Fruit fly (Drosophila melanogaster) whole organism, adult: ENCODE measurements around the gene Dhps.

Source experiments
- CG11617 ChIP-seq: fragments of 200-800 bp; sonication (Bioruptor generic); optimal IDR thresholded peaks from 2 replicates; lab custom pipeline; 2017; ENCODE audit warnings: mild to moderate bottlenecking, missing biosample characterization, missing genetic modification reagents, missing genetic modification characterization
- CG12768 ChIP-seq: fragments of 200-800 bp; sonication (Bioruptor generic); optimal IDR thresholded peaks from 2 replicates; lab custom pipeline; 2017; ENCODE audit warnings: missing biosample characterization, missing genetic modification characterization, mild to moderate bottlenecking, moderate library complexity, missing genetic modification reagents
- CG14711 ChIP-seq: fragments of 200-800 bp; sonication (Bioruptor generic); optimal IDR thresholded peaks from 2 replicates; lab custom pipeline; 2018; ENCODE audit warnings: missing biosample characterization, mild to moderate bottlenecking, missing genetic modification characterization, moderate library complexity
- CG1620 ChIP-seq: fragments of 200-800 bp; sonication (Bioruptor generic); optimal IDR thresholded peaks from 2 replicates; lab custom pipeline; 2016; ENCODE audit warnings: missing biosample characterization, missing genetic modification characterization
- CG33017 ChIP-seq: fragments of 200-800 bp; sonication (Bioruptor generic); optimal IDR thresholded peaks from 2 replicates; lab custom pipeline; 2018; ENCODE audit warnings: missing biosample characterization, mild to moderate bottlenecking, missing genetic modification characterization, moderate library complexity
- CG5204 ChIP-seq: fragments of 200-800 bp; sonication (Bioruptor generic); optimal IDR thresholded peaks from 2 replicates; lab custom pipeline; 2016; ENCODE audit warnings: missing biosample characterization, missing genetic modification characterization
- CG7045 ChIP-seq: fragments of 200-800 bp; sonication (Bioruptor generic); optimal IDR thresholded peaks from 2 replicates; lab custom pipeline; 2017; ENCODE audit warnings: missing biosample characterization, mild to moderate bottlenecking, missing genetic modification characterization
- CG7101 ChIP-seq: fragments of 200-800 bp; sonication (Bioruptor generic); optimal IDR thresholded peaks from 2 replicates; lab custom pipeline; 2018; ENCODE audit warnings: missing biosample characterization, mild to moderate bottlenecking, missing genetic modification characterization, moderate library complexity
- Clk ChIP-seq: fragments of 200-800 bp; sonication (Bioruptor generic); optimal IDR thresholded peaks from 2 replicates; lab custom pipeline; 2017; ENCODE audit warnings: missing biosample characterization, missing genetic modification characterization
- Crg-1 ChIP-seq: fragments of 200-800 bp; sonication (Bioruptor generic); optimal IDR thresholded peaks from 2 replicates; lab custom pipeline; 2016; ENCODE audit warnings: missing biosample characterization, missing genetic modification characterization
- Hr96 ChIP-seq: fragments of 200-800 bp; sonication (Bioruptor generic); optimal IDR thresholded peaks from 2 replicates; lab custom pipeline; 2016; ENCODE audit warnings: missing biosample characterization, missing genetic modification characterization
- Mnt ChIP-seq: fragments of 200-800 bp; sonication (Bioruptor generic); optimal IDR thresholded peaks from 2 replicates; lab custom pipeline; 2016; ENCODE audit warnings: missing biosample characterization, mild to moderate bottlenecking, missing genetic modification characterization
- bab1 ChIP-seq: fragments of 200-800 bp; sonication (Bioruptor generic); optimal IDR thresholded peaks from 3 replicates; lab custom pipeline; 2019; ENCODE audit warnings: missing biosample characterization, mild to moderate bottlenecking, missing genetic modification characterization, moderate library complexity
- cic ChIP-seq: fragments of 200-800 bp; sonication (Bioruptor generic); optimal IDR thresholded peaks from 2 replicates; lab custom pipeline; 2017; ENCODE audit warnings: missing biosample characterization, mild to moderate bottlenecking, missing genetic modification characterization, moderate library complexity
- cnc ChIP-seq, 2 experiments: fragments of >200 bp; optimal IDR thresholded peaks; 2 replicates each; lab custom pipeline; 2017
- kay ChIP-seq: fragments of 200-800 bp; sonication (Bioruptor generic); peaks from one replicate; lab custom pipeline; 2016; ENCODE audit warnings: missing biosample characterization, missing genetic modification characterization, borderline replicate concordance
- ovo ChIP-seq: fragments of 200-800 bp; sonication (Bioruptor generic); optimal IDR thresholded peaks from 2 replicates; lab custom pipeline; 2016; ENCODE audit warnings: missing biosample characterization, missing genetic modification characterization
- pad ChIP-seq: fragments of 200-800 bp; sonication (Bioruptor generic); optimal IDR thresholded peaks from 3 replicates; lab custom pipeline; 2017; ENCODE audit warnings: missing biosample characterization, missing genetic modification characterization, mild to moderate bottlenecking, moderate library complexity, missing genetic modification reagents
- tj ChIP-seq: fragments of 200-800 bp; sonication (Bioruptor generic); optimal IDR thresholded peaks from 3 replicates; lab custom pipeline; 2017; ENCODE audit warnings: missing biosample characterization, mild to moderate bottlenecking, missing genetic modification characterization, moderate library complexity
- toe ChIP-seq: fragments of 200-800 bp; sonication (Bioruptor generic); optimal IDR thresholded peaks from 2 replicates; lab custom pipeline; 2016; ENCODE audit warnings: missing biosample characterization, missing genetic modification characterization

Gene Dhps

dm6 chr3L:8186627-8187396 is 11.2 kb upstream of the Dhps start, which contains the start of the genes ERR and Atg18a:
Gene ERR, minus strand, starts transcription at chr3L:8186671.
Gene Atg18a, plus strand, starts transcription at chr3L:8186857.
- TF ChIP-seq CG12768 (GFP tag; lab: Kevin White, UChicago) (peak; percentile 88), Clk (GFP tag; lab: Kevin White, UChicago) (peak; percentile 93), ovo (GFP tag; lab: Kevin White, UChicago) (peak; percentile 86), bab1 (GFP tag; lab: Kevin White, UChicago) (peak; percentile 89), CG14711 (tag; lab: Kevin White, UChicago) (peak; percentile 82), pad (GFP tag; lab: Kevin White, UChicago) (peak; percentile 84), CG7045 (peak; percentile 89), toe (GFP tag; lab: Kevin White, UChicago) (peak; percentile 96), Mnt (GFP tag; lab: Kevin White, UChicago) (peak; percentile 88), tj (GFP tag; lab: Kevin White, UChicago) (peak; percentile 68), CG1620 (GFP tag; lab: Kevin White, UChicago) (peak; percentile 96), Hr96 (GFP tag; lab: Kevin White, UChicago) (peak; percentile 92), kay (GFP tag; lab: Kevin White, UChicago) (peak; percentile 65), CG11617 (GFP tag; lab: Kevin White, UChicago) (peak; percentile 89), cnc (optimal IDR thresholded peaks at IDR 0.05; lab: Kevin White, UChicago) (no peak), CG5204 (GFP tag; lab: Kevin White, UChicago) (no peak), CG7101 (tag; lab: Kevin White, UChicago) (peak; percentile 90), cic (peak; percentile 76), CG33017 (tag; lab: Kevin White, UChicago) (peak; percentile 83), Crg-1 (GFP tag; lab: Kevin White, UChicago) (peak; percentile 87)

- TF ChIP-seq Crg-1 (GFP tag; lab: Kevin White, UChicago) (no peak), CG12768 (GFP tag; lab: Kevin White, UChicago) (no peak), CG14711 (tag; lab: Kevin White, UChicago) (no peak), CG7045 (no peak)
Measured at dm6 chr3L:8187397-8187811, 10.6 kb upstream of the Dhps start.

dm6 chr3L:8189234-8189633 is 8.8 kb upstream of the Dhps start:
- TF ChIP-seq cic (no peak), Clk (GFP tag; lab: Kevin White, UChicago) (no peak), CG33017 (tag; lab: Kevin White, UChicago) (no peak), tj (GFP tag; lab: Kevin White, UChicago) (no peak), CG7101 (tag; lab: Kevin White, UChicago) (no peak), CG14711 (tag; lab: Kevin White, UChicago) (no peak), CG12768 (GFP tag; lab: Kevin White, UChicago) (no peak), CG1620 (GFP tag; lab: Kevin White, UChicago) (no peak), kay (GFP tag; lab: Kevin White, UChicago) (no peak), Mnt (GFP tag; lab: Kevin White, UChicago) (no peak), bab1 (GFP tag; lab: Kevin White, UChicago) (no peak), CG5204 (GFP tag; lab: Kevin White, UChicago) (no peak), toe (GFP tag; lab: Kevin White, UChicago) (no peak), Hr96 (GFP tag; lab: Kevin White, UChicago) (no peak), Crg-1 (GFP tag; lab: Kevin White, UChicago) (no peak), CG11617 (GFP tag; lab: Kevin White, UChicago) (no peak), ovo (GFP tag; lab: Kevin White, UChicago) (no peak), pad (GFP tag; lab: Kevin White, UChicago) (no peak), CG7045 (no peak), cnc (optimal IDR thresholded peaks at IDR 0.05; lab: Kevin White, UChicago) (no peak)

dm6 chr3L:8191042-8191613 is 6.9 kb upstream of the Dhps start, which contains the start of gene MED24:
Gene MED24, plus strand, starts transcription at chr3L:8191270.
- TF ChIP-seq kay (GFP tag; lab: Kevin White, UChicago) = no peak
- no peak for TF ChIP-seq CG5204 (GFP tag; lab: Kevin White, UChicago)
- TF ChIP-seq cic = no peak
- TF ChIP-seq pad (GFP tag; lab: Kevin White, UChicago) = no peak
- no peak for TF ChIP-seq CG12768 (GFP tag; lab: Kevin White, UChicago)
- TF ChIP-seq cnc (optimal IDR thresholded peaks at IDR 0.05; lab: Kevin White, UChicago) = no peak
- TF ChIP-seq CG7101 (tag; lab: Kevin White, UChicago) = peak; percentile 35
- TF ChIP-seq CG14711 (tag; lab: Kevin White, UChicago) = peak; percentile 53
- peak; percentile 23 for TF ChIP-seq bab1 (GFP tag; lab: Kevin White, UChicago)
- TF ChIP-seq CG7045 = peak; percentile 14
- no peak for TF ChIP-seq toe (GFP tag; lab: Kevin White, UChicago)
- peak; percentile 9 for TF ChIP-seq CG33017 (tag; lab: Kevin White, UChicago)
- no peak for TF ChIP-seq Crg-1 (GFP tag; lab: Kevin White, UChicago)
- TF ChIP-seq Mnt (GFP tag; lab: Kevin White, UChicago) = peak; percentile 20
- TF ChIP-seq Hr96 (GFP tag; lab: Kevin White, UChicago) = no peak
- no peak for TF ChIP-seq tj (GFP tag; lab: Kevin White, UChicago)
- no peak for TF ChIP-seq Clk (GFP tag; lab: Kevin White, UChicago)
- TF ChIP-seq CG11617 (GFP tag; lab: Kevin White, UChicago) = no peak

dm6 chr3L:8193016-8193415 is 5.0 kb upstream of the Dhps start, which contains the start of gene CG7387:
Gene CG7387, minus strand, starts transcription at chr3L:8193116.
- no peak for TF ChIP-seq tj (GFP tag; lab: Kevin White, UChicago)
- TF ChIP-seq pad (GFP tag; lab: Kevin White, UChicago) = no peak
